Fruit fly (Drosophila melanogaster): ENCODE measurements around the gene RpL8.

The RpL8 gene

dm6 chr3L:2599214-2599730 is 12.0 kb downstream of the RpL8 start, which contains the start of the genes CG16985 and CG12182:
Gene CG16985 (plus strand): TSS chr3L:2599297.
Gene CG12182 (minus strand): TSS chr3L:2599579.
- TF ChIP-seq Hr96 (GFP tag; optimal IDR thresholded peaks at IDR 0.05) (no peak), CG1620 (GFP tag; optimal IDR thresholded peaks at IDR 0.05) (peak; percentile 29), CG11617 (GFP tag; optimal IDR thresholded peaks at IDR 0.05) (peak; percentile 13), tj (GFP tag; optimal IDR thresholded peaks at IDR 0.05) (peak; percentile 11), cic (GFP tag; optimal IDR thresholded peaks at IDR 0.05) (peak; percentile 98), CG7045 (GFP tag; optimal IDR thresholded peaks at IDR 0.05) (no peak), pad (GFP tag; optimal IDR thresholded peaks at IDR 0.05) (no peak), CG14711 (tag; optimal IDR thresholded peaks at IDR 0.05) (peak; percentile 0), CG7101 (tag; optimal IDR thresholded peaks at IDR 0.05) (no peak), bab1 (GFP tag; optimal IDR thresholded peaks at IDR 0.05) (peak; percentile 4), Clk (GFP tag; optimal IDR thresholded peaks at IDR 0.05) (no peak), cnc (optimal IDR thresholded peaks at IDR 0.05) (no peak), Mnt (GFP tag; optimal IDR thresholded peaks at IDR 0.05) (peak; percentile 84), kay (GFP tag; ENCODE audit: borderline replicate concordance) (no peak), CG5204 (GFP tag; optimal IDR thresholded peaks at IDR 0.05) (no peak), toe (GFP tag; optimal IDR thresholded peaks at IDR 0.05) (peak; percentile 28), ovo (GFP tag; optimal IDR thresholded peaks at IDR 0.05) (no peak), CG12768 (GFP tag; optimal IDR thresholded peaks at IDR 0.05) (peak; percentile 53), CG33017 (tag; optimal IDR thresholded peaks at IDR 0.05) (peak; percentile 9)

- TF ChIP-seq kay (GFP tag; ENCODE audit: borderline replicate concordance) (peak; percentile 26), tj (GFP tag; optimal IDR thresholded peaks at IDR 0.05) (no peak)
Measured at dm6 chr3L:2600144-2600543, 12.9 kb downstream of the RpL8 start, which contains the start of gene CG16986. Gene CG16986 (plus strand): TSS chr3L:2600331.

- TF ChIP-seq ovo (GFP tag; optimal IDR thresholded peaks at IDR 0.05): no peak
- no peak for TF ChIP-seq tj (GFP tag; optimal IDR thresholded peaks at IDR 0.05)
- no peak for TF ChIP-seq CG33017 (tag; optimal IDR thresholded peaks at IDR 0.05)
- TF ChIP-seq CG12768 (GFP tag; optimal IDR thresholded peaks at IDR 0.05): no peak
- TF ChIP-seq cnc (optimal IDR thresholded peaks at IDR 0.05): no peak
- no peak for TF ChIP-seq bab1 (GFP tag; optimal IDR thresholded peaks at IDR 0.05)
- TF ChIP-seq toe (GFP tag; optimal IDR thresholded peaks at IDR 0.05): no peak
- no peak for TF ChIP-seq pad (GFP tag; optimal IDR thresholded peaks at IDR 0.05)
- TF ChIP-seq Mnt (GFP tag; optimal IDR thresholded peaks at IDR 0.05): no peak
- no peak for TF ChIP-seq CG7101 (tag; optimal IDR thresholded peaks at IDR 0.05)
Measured at dm6 chr3L:2608825-2609224, 21.6 kb downstream of the RpL8 start.

- TF ChIP-seq Mnt (GFP tag; optimal IDR thresholded peaks at IDR 0.05): no peak
- TF ChIP-seq CG1620 (GFP tag; optimal IDR thresholded peaks at IDR 0.05): no peak
- no peak for TF ChIP-seq Hr96 (GFP tag; optimal IDR thresholded peaks at IDR 0.05)
- TF ChIP-seq CG5204 (GFP tag; optimal IDR thresholded peaks at IDR 0.05): no peak
- no peak for TF ChIP-seq kay (GFP tag; ENCODE audit: borderline replicate concordance)
- no peak for TF ChIP-seq cic (GFP tag; optimal IDR thresholded peaks at IDR 0.05)
- TF ChIP-seq tj (GFP tag; optimal IDR thresholded peaks at IDR 0.05): no peak
- no peak for TF ChIP-seq Clk (GFP tag; optimal IDR thresholded peaks at IDR 0.05)
- TF ChIP-seq CG7045 (GFP tag; optimal IDR thresholded peaks at IDR 0.05): no peak
Measured at dm6 chr3L:2614222-2614621, 27.0 kb downstream of the RpL8 start.

dm6 chr3L:2629964-2630363 is 42.7 kb downstream of the RpL8 start, which contains the start of gene Pxn:
Gene Pxn (minus strand): TSS chr3L:2630064.
- TF ChIP-seq pad (GFP tag; optimal IDR thresholded peaks at IDR 0.05) (no peak), cic (GFP tag; optimal IDR thresholded peaks at IDR 0.05) (no peak), Crg-1 (GFP tag; optimal IDR thresholded peaks at IDR 0.05) (no peak), CG33017 (tag; optimal IDR thresholded peaks at IDR 0.05) (no peak), bab1 (GFP tag; optimal IDR thresholded peaks at IDR 0.05) (no peak), CG12768 (GFP tag; optimal IDR thresholded peaks at IDR 0.05) (no peak), CG7045 (GFP tag; optimal IDR thresholded peaks at IDR 0.05) (no peak), Hr96 (GFP tag; optimal IDR thresholded peaks at IDR 0.05) (no peak), CG1620 (GFP tag; optimal IDR thresholded peaks at IDR 0.05) (no peak), Mnt (GFP tag; optimal IDR thresholded peaks at IDR 0.05) (no peak), CG14711 (tag; optimal IDR thresholded peaks at IDR 0.05) (no peak), Clk (GFP tag; optimal IDR thresholded peaks at IDR 0.05) (no peak), kay (GFP tag; ENCODE audit: borderline replicate concordance) (no peak), toe (GFP tag; optimal IDR thresholded peaks at IDR 0.05) (no peak), CG7101 (tag; optimal IDR thresholded peaks at IDR 0.05) (no peak), ovo (GFP tag; optimal IDR thresholded peaks at IDR 0.05) (no peak), CG5204 (GFP tag; optimal IDR thresholded peaks at IDR 0.05) (no peak)

- TF ChIP-seq CG11617 (GFP tag; optimal IDR thresholded peaks at IDR 0.05) (peak; percentile 51), bab1 (GFP tag; optimal IDR thresholded peaks at IDR 0.05) (peak; percentile 22), toe (GFP tag; optimal IDR thresholded peaks at IDR 0.05) (peak; percentile 78), cnc (optimal IDR thresholded peaks at IDR 0.05) (no peak), cic (GFP tag; optimal IDR thresholded peaks at IDR 0.05) (no peak), tj (GFP tag; optimal IDR thresholded peaks at IDR 0.05) (no peak), CG14711 (tag; optimal IDR thresholded peaks at IDR 0.05) (peak; percentile 64), CG5204 (GFP tag; optimal IDR thresholded peaks at IDR 0.05) (peak; percentile 61), Clk (GFP tag; optimal IDR thresholded peaks at IDR 0.05) (peak; percentile 37), Mnt (GFP tag; optimal IDR thresholded peaks at IDR 0.05) (peak; percentile 66), ovo (GFP tag; optimal IDR thresholded peaks at IDR 0.05) (peak; percentile 24), CG7045 (GFP tag; optimal IDR thresholded peaks at IDR 0.05) (peak; percentile 45), CG12768 (GFP tag; optimal IDR thresholded peaks at IDR 0.05) (peak; percentile 17), Crg-1 (GFP tag; optimal IDR thresholded peaks at IDR 0.05) (peak; percentile 53), CG7101 (tag; optimal IDR thresholded peaks at IDR 0.05) (peak; percentile 67), CG1620 (GFP tag; optimal IDR thresholded peaks at IDR 0.05) (peak; percentile 70), Hr96 (GFP tag; optimal IDR thresholded peaks at IDR 0.05) (peak; percentile 65), CG33017 (tag; optimal IDR thresholded peaks at IDR 0.05) (peak; percentile 59), pad (GFP tag; optimal IDR thresholded peaks at IDR 0.05) (peak; percentile 52), kay (GFP tag; ENCODE audit: borderline replicate concordance) (no peak)
Measured at dm6 chr3L:2631406-2631805, 44.1 kb downstream of the RpL8 start, which contains the start of the genes CG42245 and MEP-1. Gene CG42245 (plus strand): TSS chr3L:2631715. Gene MEP-1 (plus strand): TSS chr3L:2631715.

Measured in whole organism, adult.